Worm (Caenorhabditis elegans): ENCODE measurements around the gene F43C11.3.

ce11 chrII:2346672-2347071 lies 6.4 kb upstream of the F43C11.3 start, which contains the start of gene F43C11.4:
- TF ChIP-seq F13C5.2 (tag; optimal IDR thresholded peaks at IDR 0.05) (no peak), ama-1 (optimal IDR thresholded peaks at IDR 0.05) (no peak), hnd-1 (tag; optimal IDR thresholded peaks at IDR 0.05) (no peak), ceh-36 (tag; optimal IDR thresholded peaks at IDR 0.05) (no peak), ceh-13 (GFP tag; optimal IDR thresholded peaks at IDR 0.05) (no peak), sea-1 (GFP tag; conservative IDR thresholded peaks at IDR 0.05) (no peak), flt-1 (GFP tag; IDR thresholded peaks at IDR 0.05) (no peak), tra-4 (tag; optimal IDR thresholded peaks at IDR 0.05) (no peak), pes-1 (GFP tag; IDR thresholded peaks at IDR 0.05) (no peak), scrt-1 (GFP tag; IDR thresholded peaks at IDR 0.05) (no peak), tbx-37 (GFP tag; conservative IDR thresholded peaks at IDR 0.05) (no peak), hmbx-1 (tag; optimal IDR thresholded peaks at IDR 0.05) (no peak)
